Fruit fly (Drosophila melanogaster) whole organism, embryonic: ENCODE data around the gene CG43292.

Experiments
- CG12155 ChIP-seq: fragments of 200-800 bp; sonication (Bioruptor generic); optimal IDR thresholded peaks from 3 replicates; lab custom pipeline; 2016; ENCODE audit warnings: missing biosample characterization, missing genetic modification characterization
- CG18619 ChIP-seq: fragments of 200-800 bp; sonication (Bioruptor generic); optimal IDR thresholded peaks from 3 replicates; lab custom pipeline; 2017; ENCODE audit warnings: missing biosample characterization, mild to moderate bottlenecking, missing genetic modification characterization
- CG32767 ChIP-seq: fragments of 200-800 bp; sonication (Bioruptor generic); IDR thresholded peaks from 2 replicates; pipeline ENCODE4 v1.3.6; 2022; ENCODE audit warnings: missing biosample characterization, missing genetic modification characterization
- CG4360 ChIP-seq: fragments of 200-800 bp; sonication (Bioruptor generic); IDR thresholded peaks from 2 replicates; pipeline ENCODE4 v1.3.6; 2022; ENCODE audit warnings: missing biosample characterization, missing genetic modification characterization
- CG6175 ChIP-seq: fragments of 200-800 bp; sonication (Bioruptor generic); IDR thresholded peaks from 3 replicates; pipeline ENCODE4 v1.3.6; 2022; ENCODE audit warnings: missing biosample characterization, missing genetic modification characterization
- CG8924 ChIP-seq: fragments of 200-800 bp; optimal IDR thresholded peaks from 3 replicates; lab custom pipeline; 2019; ENCODE audit warnings: missing biosample characterization, mild to moderate bottlenecking, missing genetic modification characterization, moderate library complexity
- CG9727 ChIP-seq: fragments of 200-800 bp; sonication (Bioruptor generic); optimal IDR thresholded peaks from 3 replicates; lab custom pipeline; 2017; ENCODE audit warnings: missing biosample characterization, mild to moderate bottlenecking, missing genetic modification characterization
- D19A ChIP-seq: fragments of 200-800 bp; optimal IDR thresholded peaks from 3 replicates; lab custom pipeline; 2019; ENCODE audit warnings: missing biosample characterization, mild to moderate bottlenecking, missing genetic modification characterization, moderate library complexity
- Mad ChIP-seq: fragments of 200-800 bp; sonication (Bioruptor generic); optimal IDR thresholded peaks from 2 replicates; lab custom pipeline; 2016; ENCODE audit warnings: missing biosample characterization, missing genetic modification characterization
- Optix ChIP-seq: fragments of 200-800 bp; sonication (Bioruptor generic); IDR thresholded peaks from 3 replicates; pipeline ENCODE4 v1.3.6; 2022; ENCODE audit warnings: missing biosample characterization, missing genetic modification characterization
- Ptx1 ChIP-seq: fragments of 200-800 bp; sonication (Bioruptor generic); IDR thresholded peaks from 2 replicates; pipeline ENCODE4 v1.3.6; 2022; ENCODE audit warnings: missing biosample characterization, missing genetic modification characterization
- Xbp1 ChIP-seq: fragments of 200-800 bp; sonication (Bioruptor generic); optimal IDR thresholded peaks from 3 replicates; lab custom pipeline; 2016; ENCODE audit warnings: missing biosample characterization, mild to moderate bottlenecking, missing genetic modification characterization
- bcd ChIP-seq: fragments of 200-800 bp; sonication (Bioruptor generic); optimal IDR thresholded peaks from 2 replicates; lab custom pipeline; 2017; ENCODE audit warnings: missing biosample characterization, mild to moderate bottlenecking, missing genetic modification characterization
- chn ChIP-seq: fragments of 200-800 bp; sonication (Bioruptor generic); optimal IDR thresholded peaks from 2 replicates; lab custom pipeline; 2016; ENCODE audit warnings: missing biosample characterization, missing genetic modification characterization
- jumu ChIP-seq: fragments of 200-800 bp; sonication (Bioruptor generic); optimal IDR thresholded peaks from 3 replicates; lab custom pipeline; 2016; ENCODE audit warnings: missing biosample characterization, missing genetic modification characterization
- pita ChIP-seq: fragments of 200-800 bp; sonication (Bioruptor generic); optimal IDR thresholded peaks from 2 replicates; lab custom pipeline; 2017; ENCODE audit warnings: missing biosample characterization, mild to moderate bottlenecking, missing genetic modification characterization
- prd ChIP-seq, 3 experiments: fragments of >200 bp in 2 of 3; fragments of 200-800 bp in 1 of 3; sonication (Bioruptor generic) in 1 of 3; optimal IDR thresholded peaks in 2 of 3; IDR thresholded peaks in 1 of 3; 2 replicates in 2 of 3; 3 replicates in 1 of 3; pipeline versions ENCODE4 v1.3.6 to Lab custom; 2017 to 2022; ENCODE audit warnings: missing biosample characterization in 1 of 3, missing genetic modification characterization in 1 of 3
- ttk ChIP-seq: fragments of 200-800 bp; sonication (Bioruptor generic); IDR thresholded peaks from 2 replicates; pipeline ENCODE4 v2.1.2; 2022; ENCODE audit warnings: missing biosample characterization, missing genetic modification characterization

Gene CG43292

DNA sequence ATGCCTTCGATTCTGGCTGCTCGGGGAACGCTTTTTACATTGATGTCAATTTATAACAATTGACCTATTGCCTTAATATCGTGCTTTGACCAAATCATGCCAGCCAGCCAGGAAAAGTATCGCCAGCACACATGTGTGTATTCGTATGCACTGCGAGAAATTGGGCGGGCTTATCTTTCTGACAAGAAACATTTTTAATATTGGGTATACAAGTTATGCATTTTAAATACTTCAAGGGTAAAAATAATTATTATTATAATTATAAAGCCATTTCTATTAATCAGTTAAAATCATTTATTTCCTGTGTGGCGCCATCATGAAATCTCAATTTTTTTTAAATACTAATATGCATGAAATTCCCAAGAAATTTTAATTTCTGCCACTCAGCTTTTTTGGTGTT lies 46.5 kb downstream of the CG43292 start (continued):
- TF ChIP-seq pita (GFP tag; lab: Kevin White, UChicago) = no peak
- TF ChIP-seq Ptx1 (GFP tag; lab: Robert Waterston, UW) = peak; percentile 34; the same call in 1 of the 2 replicates
- TF ChIP-seq CG6175 (GFP tag; lab: Robert Waterston, UW) = no peak
- peak; percentile 41 for TF ChIP-seq CG8924 (tag; lab: Kevin White, UChicago)
- no peak for TF ChIP-seq CG18619
- TF ChIP-seq Optix (GFP tag; lab: Robert Waterston, UW) = 0 out of 3 replicates have a peak, but pooled peaks have one; percentile 11
- no peak for TF ChIP-seq CG4360
- peak; percentile 7 for TF ChIP-seq CG12155 (GFP tag; lab: Kevin White, UChicago)
- TF ChIP-seq bcd = peak; percentile 40
- peak; percentile 34 for TF ChIP-seq CG9727 (GFP tag; lab: Kevin White, UChicago)
- TF ChIP-seq ttk (GFP tag; lab: Robert Waterston, UW) = 0 out of 2 replicates have a peak, but pooled peaks have one; percentile 15
- 0 out of 2 replicates have a peak, but pooled peaks have one; percentile 43 for TF ChIP-seq CG32767 (GFP tag; lab: Robert Waterston, UW)
- peak; percentile 23 for TF ChIP-seq Xbp1 (GFP tag; lab: Kevin White, UChicago)
- TF ChIP-seq jumu (GFP tag; lab: Kevin White, UChicago) = no peak
- no peak for TF ChIP-seq prd (optimal IDR thresholded peaks at IDR 0.05; lab: Kevin White, UChicago)
- peak; percentile 75 for TF ChIP-seq prd (GFP tag; IDR thresholded peaks at IDR 0.05; lab: Robert Waterston, UW)
- no peak for TF ChIP-seq Mad (GFP tag; lab: Kevin White, UChicago)
- TF ChIP-seq chn = no peak
- TF ChIP-seq D19A = peak; percentile 38
